Fruit fly (Drosophila melanogaster): ENCODE results near the gene psd.

- no peak for TF ChIP-seq CG9705 (GFP tag; optimal IDR thresholded peaks at IDR 0.05)
- no peak for TF ChIP-seq dsf (GFP tag; optimal IDR thresholded peaks at IDR 0.05; ENCODE audit: borderline replicate concordance)
- no peak for TF ChIP-seq Hr78 (GFP tag; optimal IDR thresholded peaks at IDR 0.05)
- TF ChIP-seq fru (GFP tag; optimal IDR thresholded peaks at IDR 0.05), result no peak
- no peak for TF ChIP-seq jim (GFP tag; optimal IDR thresholded peaks at IDR 0.05)
- no peak for TF ChIP-seq Mio (GFP tag; optimal IDR thresholded peaks at IDR 0.05)
- TF ChIP-seq dl (GFP tag; optimal IDR thresholded peaks at IDR 0.05; ENCODE audit: insufficient read depth in 1 of 2, partially characterized antibody in 2 of 2), result no peak
- TF ChIP-seq Sp1 (GFP tag; optimal IDR thresholded peaks at IDR 0.05), result no peak
- TF ChIP-seq h (GFP tag; optimal IDR thresholded peaks at IDR 0.05), result no peak
- TF ChIP-seq HLH106 (tag; optimal IDR thresholded peaks at IDR 0.05), result no peak
- TF ChIP-seq dmrt93B (GFP tag; optimal IDR thresholded peaks at IDR 0.05), result no peak
- TF ChIP-seq usp (GFP tag; optimal IDR thresholded peaks at IDR 0.05), result no peak
- TF ChIP-seq Rel (GFP tag; optimal IDR thresholded peaks at IDR 0.05), result no peak
- TF ChIP-seq Rel (tag; optimal IDR thresholded peaks at IDR 0.05), result no peak
Measured at dm6 chr2L:6006508-6007232, 41.9 kb upstream of the psd start, which contains the start of gene Gal.
